Fruit fly (Drosophila melanogaster) Kc167 (cell line): Measurements from ENCODE around the gene vib.

Experiments
- Myc ChIP-seq: fragments of >200 bp; optimal IDR thresholded peaks from 2 replicates; lab custom pipeline; 2017; ENCODE audit warnings: missing external identifiers
- h ChIP-seq: fragments of >200 bp; optimal IDR thresholded peaks from 3 replicates; lab custom pipeline; 2018; ENCODE audit warnings: missing external identifiers
- psq ChIP-seq: fragments of >200 bp; optimal IDR thresholded peaks from 2 replicates; lab custom pipeline; 2017; ENCODE audit warnings: missing external identifiers
- ttk ChIP-seq: sonication (Bioruptor generic); optimal IDR thresholded peaks from 2 replicates; lab custom pipeline; 2017; ENCODE audit warnings: missing external identifiers

dm6 chr3R:19181214-19181613 is 45.2 kb downstream of the vib start:
- TF ChIP-seq psq (no peak), h (lab: Kevin White, UChicago) (no peak), ttk (lab: Kevin White, UChicago) (no peak), Myc (lab: Kevin White, UChicago) (no peak)
